Worm (Caenorhabditis elegans): Measurements from ENCODE around the gene Y102A11A.2.

ce11 chrX:1984831-1985230 is 41.6 kb upstream of the Y102A11A.2 start:
- no peak for TF ChIP-seq tbx-2 (tag; optimal IDR thresholded peaks at IDR 0.05)
- TF ChIP-seq elt-4 (tag; optimal IDR thresholded peaks at IDR 0.05) = no peak
- no peak for TF ChIP-seq nfya-1 (tag; optimal IDR thresholded peaks at IDR 0.05)
- no peak for TF ChIP-seq F13H6.1 (tag; optimal IDR thresholded peaks at IDR 0.05)
- TF ChIP-seq dve-1 (tag; optimal IDR thresholded peaks at IDR 0.05) = no peak
- TF ChIP-seq ceh-34 (tag; optimal IDR thresholded peaks at IDR 0.05) = no peak
- no peak for TF ChIP-seq hlh-15 (tag; optimal IDR thresholded peaks at IDR 0.05)
- TF ChIP-seq fkh-10 (GFP tag; optimal IDR thresholded peaks at IDR 0.05) = no peak
- no peak for TF ChIP-seq zip-5 (tag; optimal IDR thresholded peaks at IDR 0.05)
- TF ChIP-seq ama-1 (optimal IDR thresholded peaks at IDR 0.05) = no peak

All from whole organism, late embryonic.